Worm (Caenorhabditis elegans) whole organism, midembryonic: ENCODE measurements around the gene dmsr-10.

Experiments
- T22C8.4 ChIP-seq: fragments of 200-800 bp; sonication (Bioruptor generic); IDR thresholded peaks from 2 replicates; pipeline ENCODE4 v1.3.6; 2022; ENCODE audit warnings: missing genetic modification characterization, missing compliant biosample characterization
- cog-1 ChIP-seq: sonication (generic microtip); optimal IDR thresholded peaks from 2 replicates; lab custom pipeline; 2016; ENCODE audit warnings: missing genetic modification characterization, missing compliant biosample characterization
- flt-1 ChIP-seq: fragments of 200-800 bp; sonication (Bioruptor generic); IDR thresholded peaks from 2 replicates; pipeline ENCODE4 v1.3.6; 2022; ENCODE audit warnings: missing genetic modification characterization, missing compliant biosample characterization
- klf-2 ChIP-seq: fragments of 200-800 bp; sonication (Bioruptor generic); conservative IDR thresholded peaks from 2 replicates; pipeline ENCODE4 v1.3.6; 2022; ENCODE audit warnings: missing genetic modification reagents, missing genetic modification characterization, missing compliant biosample characterization
- med-1 ChIP-seq: sonication (generic microtip); optimal IDR thresholded peaks from 2 replicates; lab custom pipeline; 2017; ENCODE audit warnings: missing genetic modification characterization, mild to moderate bottlenecking, missing compliant biosample characterization, antibody characterized with exemption, missing genetic modification reagents; ENCODE audit not compliant: insufficient read depth
- ref-1 ChIP-seq: fragments of 200-800 bp; sonication (Bioruptor generic); conservative IDR thresholded peaks from 2 replicates; pipeline ENCODE4 v1.3.6; 2022; ENCODE audit warnings: missing genetic modification reagents, missing genetic modification characterization, missing compliant biosample characterization
- tab-1 ChIP-seq: fragments of 200-800 bp; sonication (Bioruptor generic); IDR thresholded peaks from 2 replicates; pipeline ENCODE4 v1.3.6; 2022; ENCODE audit warnings: missing genetic modification characterization, missing compliant biosample characterization
- ztf-23 ChIP-seq: fragments of 200-800 bp; sonication (Bioruptor generic); IDR thresholded peaks from 2 replicates; pipeline ENCODE4 v1.3.6; 2022; ENCODE audit warnings: missing genetic modification reagents, missing genetic modification characterization, missing compliant biosample characterization
- ztf-29 ChIP-seq: fragments of 200-800 bp; sonication (Bioruptor generic); IDR thresholded peaks from 2 replicates; pipeline ENCODE4 v1.3.6; 2022; ENCODE audit warnings: missing genetic modification reagents, missing genetic modification characterization, missing compliant biosample characterization

The dmsr-10 gene

DNA sequence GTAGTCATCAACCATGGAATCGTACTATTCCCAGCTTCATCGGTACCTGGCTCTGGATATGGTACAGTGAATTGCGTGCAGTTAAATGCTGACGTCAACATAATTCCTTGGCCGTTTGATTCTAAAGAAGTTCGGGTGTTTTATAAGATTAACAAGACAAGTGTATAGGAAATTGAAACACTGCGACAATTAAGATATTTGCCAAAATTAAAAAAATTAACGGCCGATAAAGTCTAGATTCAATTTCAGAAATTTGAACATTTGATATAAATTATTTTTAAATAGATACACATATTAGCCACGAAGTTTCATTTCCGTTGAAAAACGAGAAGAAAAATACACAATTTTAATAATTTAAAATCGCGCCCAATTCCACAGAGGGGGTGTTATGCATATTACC, 4.6 kb upstream of the dmsr-10 start, which contains the start of gene dmsr-12:
TSS of gene dmsr-12 (minus strand) at position 101 of the 400 bp plus-strand sequence.
- TF ChIP-seq tab-1 (no peak), cog-1 (tag; lab: Kevin White, UChicago) (no peak), ztf-23 (GFP tag; lab: Robert Waterston, UW) (no peak)

DNA sequence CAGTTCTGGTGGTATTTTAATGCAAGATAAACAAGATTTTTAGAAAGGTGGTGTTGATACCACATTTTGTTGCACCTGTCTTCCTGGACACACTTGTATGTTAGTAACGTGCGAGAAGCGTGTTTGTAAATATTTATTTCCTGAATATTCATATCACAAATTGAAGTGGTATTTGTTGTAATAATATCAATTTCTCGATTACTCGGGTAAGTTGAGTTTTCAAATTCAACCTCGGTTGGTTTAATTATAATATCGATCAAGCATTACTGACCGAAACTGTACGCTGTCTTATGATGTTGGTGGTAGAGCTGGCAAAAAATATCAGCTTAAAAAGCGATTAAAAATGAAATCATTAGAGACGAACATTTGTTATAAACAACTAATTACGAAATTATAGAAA, 2.2 kb upstream of the dmsr-10 start, which contains the start of gene dmsr-11:
TSS of gene dmsr-11 (minus strand) at position 101 of the 400 bp plus-strand sequence.
- TF ChIP-seq flt-1 (GFP tag; lab: Robert Waterston, UW) (no peak), med-1 (GFP tag; lab: Kevin White, UChicago) (no peak), ref-1 (GFP tag; lab: Robert Waterston, UW) (no peak), T22C8.4 (GFP tag; lab: Robert Waterston, UW) (no peak)

DNA sequence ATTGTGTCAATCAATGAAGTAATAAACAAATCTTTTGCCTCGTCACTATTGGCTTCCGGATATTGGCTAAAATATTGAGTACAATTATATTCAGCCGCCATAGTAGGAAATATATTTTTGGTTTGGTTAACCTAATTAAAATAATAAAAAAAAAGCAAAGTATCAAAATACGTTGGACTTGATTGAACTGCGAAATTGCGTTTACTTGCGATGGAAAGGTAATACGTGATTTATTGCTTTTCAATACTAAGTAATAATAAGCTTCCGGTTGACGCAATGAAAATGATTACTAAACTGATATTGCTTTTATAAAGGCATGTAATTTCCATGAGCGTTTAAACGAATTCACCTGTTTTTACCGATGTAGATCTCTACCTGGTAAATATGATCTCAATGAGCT, 2.2 kb downstream of the dmsr-10 start, which contains the start of gene dmsr-9:
TSS of gene dmsr-9 (minus strand) at position 101 of the 400 bp plus-strand sequence.
- TF ChIP-seq ztf-29 (GFP tag; lab: Robert Waterston, UW) (no peak), T22C8.4 (GFP tag; lab: Robert Waterston, UW) (no peak), ztf-23 (GFP tag; lab: Robert Waterston, UW) (no peak), cog-1 (tag; lab: Kevin White, UChicago) (no peak), tab-1 (no peak), ref-1 (GFP tag; lab: Robert Waterston, UW) (no peak), med-1 (GFP tag; lab: Kevin White, UChicago) (no peak), flt-1 (GFP tag; lab: Robert Waterston, UW) (no peak), klf-2 (GFP tag; lab: Robert Waterston, UW) (no peak)

- TF ChIP-seq cog-1 (tag; lab: Kevin White, UChicago) (peak; percentile 65), tab-1 (no peak)
Observed at ce11 chrV:6796894-6797293, 4.9 kb downstream of the dmsr-10 start.

DNA sequence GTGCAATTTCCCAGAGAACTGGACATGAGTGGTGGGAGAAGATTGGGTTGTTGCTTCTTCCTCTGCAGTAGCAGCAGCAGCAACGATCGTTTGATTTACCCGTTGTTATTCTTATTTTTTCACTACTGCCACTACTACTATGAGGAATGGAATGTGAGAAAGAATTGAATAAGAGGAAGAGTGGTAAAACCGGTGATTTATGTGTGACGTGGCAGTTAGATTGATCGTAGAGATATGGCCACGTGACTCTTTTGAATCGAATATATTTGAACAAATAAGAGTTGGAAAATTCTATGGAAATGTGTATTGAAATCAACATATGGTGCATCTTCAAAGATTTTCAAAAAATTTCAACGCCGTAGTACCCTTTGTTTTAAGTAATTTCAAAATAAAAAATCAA, 5.5 kb downstream of the dmsr-10 start:
- no peak for TF ChIP-seq T22C8.4 (GFP tag; lab: Robert Waterston, UW)

- TF ChIP-seq ztf-29 (GFP tag; lab: Robert Waterston, UW) (no peak), flt-1 (GFP tag; lab: Robert Waterston, UW) (no peak), cog-1 (tag; lab: Kevin White, UChicago) (no peak), med-1 (GFP tag; lab: Kevin White, UChicago) (no peak), ztf-23 (GFP tag; lab: Robert Waterston, UW) (no peak), klf-2 (GFP tag; lab: Robert Waterston, UW) (no peak), ref-1 (GFP tag; lab: Robert Waterston, UW) (no peak), tab-1 (no peak), T22C8.4 (GFP tag; lab: Robert Waterston, UW) (no peak)
Observed at ce11 chrV:6793744-6794239, 8.0 kb downstream of the dmsr-10 start, which contains the start of gene ZC404.1. Gene ZC404.1, plus strand, starts transcription at chrV:6794189.

DNA sequence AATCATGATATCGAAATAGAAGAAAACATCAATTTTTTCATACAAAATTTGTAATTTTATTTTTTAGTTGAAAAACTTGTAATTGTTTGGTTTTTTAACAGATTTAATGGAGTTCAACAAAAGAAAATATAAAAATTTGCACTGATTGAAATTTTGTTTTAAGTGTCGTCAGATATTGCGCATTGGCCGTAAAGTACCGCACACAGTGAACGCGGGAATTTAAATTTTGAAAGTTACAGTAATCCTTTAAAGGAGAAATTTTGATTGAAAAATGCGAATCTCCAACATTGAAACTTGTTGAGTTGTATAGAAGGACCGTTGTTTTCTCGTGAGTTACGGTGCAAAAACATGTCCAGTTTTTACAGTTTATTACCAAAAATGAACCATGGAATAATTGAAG, 8.8 kb downstream of the dmsr-10 start:
- TF ChIP-seq ref-1 (GFP tag; lab: Robert Waterston, UW), result no peak
- no peak for TF ChIP-seq klf-2 (GFP tag; lab: Robert Waterston, UW)
- TF ChIP-seq ztf-23 (GFP tag; lab: Robert Waterston, UW), result no peak
- no peak for TF ChIP-seq T22C8.4 (GFP tag; lab: Robert Waterston, UW)
- TF ChIP-seq cog-1 (tag; lab: Kevin White, UChicago), result no peak

DNA sequence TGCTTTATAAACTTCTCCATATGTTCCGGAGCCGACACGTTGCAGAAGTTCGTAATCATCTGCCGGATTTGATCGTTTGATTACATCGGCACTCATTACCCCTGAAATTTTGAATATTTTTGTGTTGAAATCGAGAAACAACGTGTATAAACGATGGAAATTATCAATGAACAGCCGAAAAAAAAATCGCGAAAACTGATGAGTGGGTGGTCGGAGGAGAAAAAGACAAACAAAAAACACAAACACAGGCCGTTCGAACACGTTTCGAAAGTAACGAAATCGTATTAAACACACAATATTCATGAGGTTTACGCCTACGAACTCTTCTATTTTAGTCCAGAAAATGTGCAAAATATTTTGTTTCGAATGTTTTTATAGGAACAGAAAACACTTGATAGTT, 9.2 kb downstream of the dmsr-10 start, which contains the start of gene gck-2:
TSS of gene gck-2 (minus strand) at position 101 of the 400 bp plus-strand sequence.
- TF ChIP-seq klf-2 (GFP tag; lab: Robert Waterston, UW), result no peak
- TF ChIP-seq cog-1 (tag; lab: Kevin White, UChicago), result no peak
- TF ChIP-seq T22C8.4 (GFP tag; lab: Robert Waterston, UW), result no peak
- no peak for TF ChIP-seq flt-1 (GFP tag; lab: Robert Waterston, UW)
- no peak for TF ChIP-seq tab-1
- TF ChIP-seq ztf-23 (GFP tag; lab: Robert Waterston, UW), result no peak
- TF ChIP-seq ref-1 (GFP tag; lab: Robert Waterston, UW), result no peak
- TF ChIP-seq med-1 (GFP tag; lab: Kevin White, UChicago), result no peak
- no peak for TF ChIP-seq ztf-29 (GFP tag; lab: Robert Waterston, UW)

DNA sequence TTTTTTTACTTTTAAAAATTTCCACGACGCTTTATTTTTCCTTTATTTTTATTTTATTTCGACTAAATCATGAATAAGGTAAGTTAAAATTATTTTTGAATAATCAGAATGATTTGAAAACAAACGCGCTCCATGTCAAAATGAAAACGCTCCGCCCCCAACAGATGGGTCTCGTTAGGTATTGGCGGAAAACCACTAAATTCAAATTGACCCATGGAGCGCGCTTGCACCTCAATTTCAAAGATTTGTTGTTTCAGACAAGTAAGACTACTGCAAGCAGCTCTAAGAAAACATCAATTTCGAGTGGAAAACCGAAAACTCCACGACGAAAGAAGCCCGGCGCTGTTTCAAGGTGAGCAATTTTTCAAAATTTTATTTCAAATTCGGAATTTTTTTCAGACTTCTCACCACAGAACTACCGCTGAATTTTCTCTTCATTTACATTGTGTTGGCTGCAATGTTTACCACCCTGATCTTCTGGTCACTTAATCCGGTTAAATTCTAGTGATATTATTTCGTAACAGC, 13.8 kb downstream of the dmsr-10 start, which contains the start of gene ZC404.2:
TSS of gene ZC404.2 (plus strand) at position 47 of the 525 bp plus-strand sequence.
- no peak for TF ChIP-seq ztf-29 (GFP tag; lab: Robert Waterston, UW)
- no peak for TF ChIP-seq tab-1
- no peak for TF ChIP-seq ref-1 (GFP tag; lab: Robert Waterston, UW)
- TF ChIP-seq flt-1 (GFP tag; lab: Robert Waterston, UW), result no peak
- TF ChIP-seq ztf-23 (GFP tag; lab: Robert Waterston, UW), result no peak
- TF ChIP-seq klf-2 (GFP tag; lab: Robert Waterston, UW), result no peak
- no peak for TF ChIP-seq cog-1 (tag; lab: Kevin White, UChicago)
- TF ChIP-seq med-1 (GFP tag; lab: Kevin White, UChicago), result no peak
- no peak for TF ChIP-seq T22C8.4 (GFP tag; lab: Robert Waterston, UW)

DNA sequence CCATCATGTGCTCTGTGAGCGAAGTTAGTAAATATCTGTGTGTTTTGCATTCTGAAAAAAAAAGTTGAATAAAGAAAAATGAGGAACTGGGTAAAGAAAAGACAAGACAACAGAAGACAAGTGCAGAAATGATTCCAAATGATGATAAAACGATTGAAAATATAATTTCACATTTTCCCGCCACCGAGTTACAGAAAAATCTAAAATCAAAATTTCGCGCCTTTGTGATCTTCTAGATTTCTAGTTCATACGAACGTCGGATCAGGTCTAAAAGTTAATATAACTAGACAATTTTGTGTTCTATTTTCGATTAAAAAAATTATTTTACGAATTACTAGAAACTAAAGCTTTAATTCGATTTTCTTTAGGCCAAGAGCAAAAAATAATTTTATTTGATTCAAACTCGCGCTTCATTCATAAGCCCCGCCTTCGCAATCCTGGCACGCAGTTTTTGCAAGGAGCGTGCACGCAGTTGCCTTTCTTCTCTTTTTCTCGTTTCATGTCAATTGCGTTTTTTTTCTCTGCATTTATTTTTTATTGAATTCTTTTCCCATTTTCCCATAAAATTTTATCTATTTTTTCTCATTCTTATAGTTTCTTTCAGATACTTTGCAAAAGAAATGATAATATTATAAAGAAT, 16.8 kb downstream of the dmsr-10 start, which contains the start of the genes spn-4 and spe-39:
TSS of gene spn-4 (minus strand) at position 51 of the 640 bp plus-strand sequence.
TSS of gene spe-39 (plus strand) at position 599 of the 640 bp plus-strand sequence.
- TF ChIP-seq ref-1 (GFP tag; lab: Robert Waterston, UW) (no peak), med-1 (GFP tag; lab: Kevin White, UChicago) (peak; percentile 72), cog-1 (tag; lab: Kevin White, UChicago) (no peak), T22C8.4 (GFP tag; lab: Robert Waterston, UW) (no peak), tab-1 (peak; percentile 66; the same call in 1 of the 2 replicates), klf-2 (GFP tag; lab: Robert Waterston, UW) (0 out of 2 replicates have a peak, but pooled peaks have one; percentile 50), ztf-23 (GFP tag; lab: Robert Waterston, UW) (peak; percentile 51; the same call in 1 of the 2 replicates), flt-1 (GFP tag; lab: Robert Waterston, UW) (peak; percentile 62), ztf-29 (GFP tag; lab: Robert Waterston, UW) (peak; percentile 48; the same call in 1 of the 2 replicates)
